Worm (Caenorhabditis elegans): ENCODE data around the gene ifc-1.
A peak's percentile ranks its signal among the peaks of the same experiment; 100 is the strongest.

ce11 chrV:2861505-2861904 lies 19.7 kb upstream of the ifc-1 start, which contains the start of gene srh-270:
- TF ChIP-seq hmg-1.1 (GFP tag; IDR thresholded peaks at IDR 0.05): no peak
- peak; percentile 2 for TF ChIP-seq aha-1 (tag)
- no peak for TF ChIP-seq zfp-2 (tag; optimal IDR thresholded peaks at IDR 0.05)
- TF ChIP-seq mdt-29 (GFP tag; IDR thresholded peaks at IDR 0.05): no peak
- no peak for TF ChIP-seq F10B5.3 (tag; optimal IDR thresholded peaks at IDR 0.05)
- TF ChIP-seq ama-1 (optimal IDR thresholded peaks at IDR 0.05): no peak
- no peak for TF ChIP-seq mep-1 (tag; optimal IDR thresholded peaks at IDR 0.05)
- no peak for TF ChIP-seq snpc-4 (tag; optimal IDR thresholded peaks at IDR 0.05)
- TF ChIP-seq lin-13 (GFP tag; optimal IDR thresholded peaks at IDR 0.05): no peak
- no peak for TF ChIP-seq saeg-2 (GFP tag; IDR thresholded peaks at IDR 0.05)
- TF ChIP-seq lir-3 (tag; optimal IDR thresholded peaks at IDR 0.05): no peak

Measured in whole organism, L4 larva.